Fruit fly (Drosophila melanogaster) whole organism, prepupa: ENCODE measurements around the gene Ubi-p63E.
A peak's percentile ranks its signal among the peaks of the same experiment; 100 is the strongest.

Experiments
- Blimp-1 ChIP-seq: fragments of 200-800 bp; sonication (Bioruptor generic); optimal IDR thresholded peaks from 3 replicates; lab custom pipeline; 2017; ENCODE audit warnings: missing biosample characterization, missing genetic modification characterization, mild to moderate bottlenecking, moderate library complexity, missing genetic modification reagents
- CG10631 ChIP-seq: fragments of 200-800 bp; sonication (Bioruptor generic); optimal IDR thresholded peaks from 2 replicates; lab custom pipeline; 2016; ENCODE audit warnings: missing biosample characterization, missing genetic modification characterization
- CG11762 ChIP-seq: fragments of 200-800 bp; sonication (Bioruptor generic); optimal IDR thresholded peaks from 3 replicates; lab custom pipeline; 2016; ENCODE audit warnings: missing biosample characterization, missing genetic modification characterization; ENCODE audit not compliant: insufficient read depth
- CG11902 ChIP-seq: fragments of 200-800 bp; sonication (Bioruptor generic); optimal IDR thresholded peaks from 3 replicates; lab custom pipeline; 2016; ENCODE audit warnings: missing biosample characterization, missing genetic modification characterization
- CG15336 ChIP-seq: fragments of 200-800 bp; sonication (Bioruptor generic); IDR thresholded peaks from 2 replicates; pipeline ENCODE4 v1.3.6; 2022; ENCODE audit warnings: missing biosample characterization, missing genetic modification characterization
- CG16779 ChIP-seq: fragments of 200-800 bp; sonication (Bioruptor generic); optimal IDR thresholded peaks from 3 replicates; lab custom pipeline; 2017; ENCODE audit warnings: missing biosample characterization, mild to moderate bottlenecking, missing genetic modification characterization
- CG3032 ChIP-seq: fragments of 200-800 bp; optimal IDR thresholded peaks from 2 replicates; lab custom pipeline; 2019; ENCODE audit warnings: missing biosample characterization, mild to moderate bottlenecking, missing genetic modification characterization, moderate library complexity
- CG32006 ChIP-seq: fragments of 200-800 bp; sonication (Bioruptor generic); optimal IDR thresholded peaks from 3 replicates; lab custom pipeline; 2017; ENCODE audit warnings: missing biosample characterization, mild to moderate bottlenecking, missing genetic modification characterization
- CG34406 ChIP-seq: fragments of 200-800 bp; sonication (Bioruptor generic); optimal IDR thresholded peaks from 3 replicates; lab custom pipeline; 2016; ENCODE audit warnings: missing biosample characterization, missing genetic modification characterization
- CG3919 ChIP-seq: fragments of 200-800 bp; sonication (Bioruptor generic); optimal IDR thresholded peaks from 3 replicates; lab custom pipeline; 2016; ENCODE audit warnings: missing biosample characterization, missing genetic modification characterization
- CG4318 ChIP-seq: fragments of 200-800 bp; sonication (Bioruptor generic); optimal IDR thresholded peaks from 3 replicates; lab custom pipeline; 2017; ENCODE audit warnings: missing biosample characterization, mild to moderate bottlenecking, missing genetic modification characterization
- CG6163 ChIP-seq: fragments of 200-800 bp; sonication (Bioruptor generic); IDR thresholded peaks from 3 replicates; pipeline ENCODE4 v1.3.6; 2022; ENCODE audit warnings: missing biosample characterization, missing genetic modification characterization
- CG6276 ChIP-seq: fragments of 200-800 bp; sonication (Bioruptor generic); optimal IDR thresholded peaks from 2 replicates; lab custom pipeline; 2017; ENCODE audit warnings: missing biosample characterization, mild to moderate bottlenecking, missing genetic modification characterization
- CG6792 ChIP-seq: fragments of 200-800 bp; sonication (Bioruptor generic); optimal IDR thresholded peaks from 3 replicates; lab custom pipeline; 2016; ENCODE audit warnings: missing biosample characterization, missing genetic modification characterization
- CG8119 ChIP-seq: fragments of 200-800 bp; sonication (Bioruptor generic); IDR thresholded peaks from 3 replicates; pipeline ENCODE4 v1.3.6; 2022; ENCODE audit warnings: missing biosample characterization, missing genetic modification characterization
- CG8319 ChIP-seq: fragments of 200-800 bp; sonication (Bioruptor generic); optimal IDR thresholded peaks from 3 replicates; lab custom pipeline; 2016; ENCODE audit warnings: missing biosample characterization, missing genetic modification characterization
- Eip75B ChIP-seq: fragments of 200-800 bp; sonication (Bioruptor generic); optimal IDR thresholded peaks from 3 replicates; lab custom pipeline; 2016; ENCODE audit warnings: missing biosample characterization, missing genetic modification characterization
- Eip78C ChIP-seq: fragments of 200-800 bp; sonication (Bioruptor generic); peaks from one replicate; lab custom pipeline; 2016; ENCODE audit warnings: missing biosample characterization, missing genetic modification characterization
- Ets21C ChIP-seq: fragments of 200-800 bp; sonication (Bioruptor generic); optimal IDR thresholded peaks from 3 replicates; lab custom pipeline; 2016; ENCODE audit warnings: missing biosample characterization, missing genetic modification characterization
- Hr38 ChIP-seq: sonication (Bioruptor generic); optimal IDR thresholded peaks from 2 replicates; lab custom pipeline; 2016; ENCODE audit warnings: missing biosample characterization, missing genetic modification characterization
- Hr39 ChIP-seq: fragments of 200-800 bp; sonication (Bioruptor generic); optimal IDR thresholded peaks from 2 replicates; lab custom pipeline; 2016; ENCODE audit warnings: missing biosample characterization, missing genetic modification characterization
- Lpt ChIP-seq: fragments of 200-800 bp; sonication (Bioruptor generic); optimal IDR thresholded peaks from 3 replicates; lab custom pipeline; 2016; ENCODE audit warnings: missing biosample characterization, missing genetic modification characterization
- Met ChIP-seq: fragments of 200-800 bp; sonication (Bioruptor generic); optimal IDR thresholded peaks from 3 replicates; lab custom pipeline; 2016; ENCODE audit warnings: missing biosample characterization, missing genetic modification characterization
- OdsH ChIP-seq: fragments of 200-800 bp; sonication (Bioruptor generic); optimal IDR thresholded peaks from 3 replicates; lab custom pipeline; 2016; ENCODE audit warnings: missing biosample characterization, missing genetic modification characterization
- Smox ChIP-seq: fragments of 200-800 bp; sonication (Bioruptor generic); optimal IDR thresholded peaks from 3 replicates; lab custom pipeline; 2016; ENCODE audit warnings: missing biosample characterization, missing genetic modification characterization
- Sox102F ChIP-seq: fragments of 200-800 bp; sonication (Bioruptor generic); optimal IDR thresholded peaks from 2 replicates; lab custom pipeline; 2016; ENCODE audit warnings: missing biosample characterization, mild to moderate bottlenecking, missing genetic modification characterization
- Sox14 ChIP-seq: fragments of 200-800 bp; sonication (Bioruptor generic); optimal IDR thresholded peaks from 3 replicates; lab custom pipeline; 2016; ENCODE audit warnings: missing biosample characterization, missing genetic modification characterization
- acj6 ChIP-seq: fragments of 200-800 bp; sonication (Bioruptor generic); optimal IDR thresholded peaks from 3 replicates; lab custom pipeline; 2016; ENCODE audit warnings: missing biosample characterization, missing genetic modification characterization
- cyc ChIP-seq: fragments of 200-800 bp; sonication (Bioruptor generic); optimal IDR thresholded peaks from 3 replicates; lab custom pipeline; 2016; ENCODE audit warnings: missing biosample characterization, missing genetic modification characterization
- dac ChIP-seq: fragments of 200-800 bp; sonication (Bioruptor generic); optimal IDR thresholded peaks from 2 replicates; lab custom pipeline; 2017; ENCODE audit warnings: missing biosample characterization, mild to moderate bottlenecking, missing genetic modification characterization
- dsx ChIP-seq: fragments of 200-800 bp; optimal IDR thresholded peaks from 3 replicates; lab custom pipeline; 2019; ENCODE audit warnings: missing biosample characterization, mild to moderate bottlenecking, missing genetic modification characterization, moderate library complexity; ENCODE audit not compliant: poor library complexity, severe bottlenecking
- esn ChIP-seq: fragments of 200-800 bp; sonication (Bioruptor generic); optimal IDR thresholded peaks from 2 replicates; lab custom pipeline; 2016; ENCODE audit warnings: missing biosample characterization, mild to moderate bottlenecking, missing genetic modification characterization, moderate library complexity
- fd85E ChIP-seq: fragments of 200-800 bp; sonication (Bioruptor generic); optimal IDR thresholded peaks from 3 replicates; lab custom pipeline; 2016; ENCODE audit warnings: missing biosample characterization, missing genetic modification characterization
- lz ChIP-seq: fragments of 200-800 bp; sonication (Bioruptor generic); optimal IDR thresholded peaks from 3 replicates; lab custom pipeline; 2016; ENCODE audit warnings: missing biosample characterization, missing genetic modification characterization
- net ChIP-seq: fragments of 200-800 bp; sonication (Bioruptor generic); optimal IDR thresholded peaks from 3 replicates; lab custom pipeline; 2016; ENCODE audit warnings: missing biosample characterization, missing genetic modification characterization
- pdm3 ChIP-seq: fragments of 200-800 bp; sonication (Bioruptor generic); optimal IDR thresholded peaks from 3 replicates; lab custom pipeline; 2016; ENCODE audit warnings: missing biosample characterization, missing genetic modification characterization
- salr ChIP-seq, 2 experiments: fragments of 200-800 bp; sonication (Bioruptor generic); optimal IDR thresholded peaks; 3 replicates each; lab custom pipeline; 2016 to 2018; ENCODE audit warnings: missing biosample characterization in 2 of 2, missing genetic modification characterization in 2 of 2, mild to moderate bottlenecking in 1 of 2
- spab ChIP-seq: fragments of 200-800 bp; sonication (Bioruptor generic); optimal IDR thresholded peaks from 2 replicates; lab custom pipeline; 2017; ENCODE audit warnings: missing biosample characterization, mild to moderate bottlenecking, missing genetic modification characterization, missing genetic modification reagents
- ss ChIP-seq, 2 experiments: fragments of 200-800 bp; sonication (Bioruptor generic); optimal IDR thresholded peaks; 2 replicates in 1 of 2; 3 replicates in 1 of 2; lab custom pipeline; 2017 to 2018; ENCODE audit warnings: mild to moderate bottlenecking in 2 of 2, missing biosample characterization in 2 of 2, missing genetic modification characterization in 2 of 2, moderate library complexity in 1 of 2
- svp ChIP-seq: fragments of 200-800 bp; sonication (Bioruptor generic); peaks from one replicate; lab custom pipeline; 2016; ENCODE audit warnings: missing biosample characterization, missing genetic modification characterization
- topi ChIP-seq: fragments of 200-800 bp; sonication (Bioruptor generic); optimal IDR thresholded peaks from 3 replicates; lab custom pipeline; 2016; ENCODE audit warnings: missing biosample characterization, missing genetic modification characterization

The Ubi-p63E gene

DNA sequence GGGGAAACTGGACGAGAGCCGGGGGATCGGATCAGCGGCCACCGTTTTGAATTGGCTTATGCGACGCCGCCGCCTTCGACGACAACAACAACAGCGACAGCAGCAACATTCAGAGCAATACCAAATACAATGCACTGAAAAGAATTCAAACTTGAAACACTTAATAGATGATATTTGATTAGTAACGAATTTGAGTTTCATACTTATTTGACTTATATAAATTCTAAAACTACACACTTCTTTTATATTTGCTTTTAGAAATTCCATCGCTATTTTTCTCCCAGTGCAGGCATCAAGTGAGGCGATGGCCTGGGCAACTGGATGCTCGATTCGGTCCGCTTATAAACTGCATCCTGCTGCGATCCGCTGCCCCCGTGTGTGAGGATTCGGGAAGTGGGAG, 35.0 kb downstream of the Ubi-p63E start (continued):
- TF ChIP-seq CG16779 (tag; lab: Kevin White, UChicago) (no peak), CG15336 (GFP tag; lab: Robert Waterston, UW) (peak; percentile 71), lz (GFP tag; lab: Kevin White, UChicago) (peak; percentile 72), CG4318 (GFP tag; lab: Kevin White, UChicago) (peak; percentile 13), OdsH (GFP tag; lab: Kevin White, UChicago) (peak; percentile 62), Hr39 (GFP tag; lab: Kevin White, UChicago) (peak; percentile 76), fd85E (no peak), CG10631 (GFP tag; lab: Kevin White, UChicago) (peak; percentile 71), Blimp-1 (GFP tag; lab: Kevin White, UChicago) (no peak), esn (peak; percentile 80), Sox102F (peak; percentile 69), salr (GFP tag; optimal IDR thresholded peaks at IDR 0.05; lab: Kevin White, UChicago) (peak in 1 of 2 experiments; percentile 47), CG6276 (GFP tag; lab: Kevin White, UChicago) (no peak), dac (GFP tag; lab: Kevin White, UChicago) (peak; percentile 0), Lpt (GFP tag; lab: Kevin White, UChicago) (no peak), CG11762 (GFP tag; lab: Kevin White, UChicago) (peak; percentile 20), CG8319 (GFP tag; lab: Kevin White, UChicago) (peak; percentile 0), spab (GFP tag; lab: Kevin White, UChicago) (peak; percentile 47)

- TF ChIP-seq CG34406 (GFP tag; lab: Kevin White, UChicago) (no peak), Hr38 (GFP tag; lab: Kevin White, UChicago) (no peak), CG3919 (GFP tag; lab: Kevin White, UChicago) (peak; percentile 13), CG3032 (tag; lab: Kevin White, UChicago) (no peak), Hr39 (GFP tag; lab: Kevin White, UChicago) (no peak), net (GFP tag; lab: Kevin White, UChicago) (no peak), ss (GFP tag; optimal IDR thresholded peaks at IDR 0.05; lab: Kevin White, UChicago) (peak in 1 of 2 experiments; percentile 8), Ets21C (GFP tag; lab: Kevin White, UChicago) (no peak), cyc (GFP tag; lab: Kevin White, UChicago) (no peak), OdsH (GFP tag; lab: Kevin White, UChicago) (no peak), CG32006 (GFP tag; lab: Kevin White, UChicago) (no peak), lz (GFP tag; lab: Kevin White, UChicago) (no peak)
- TF ChIP-seq, all 60 proteins: peak for 2
These were observed 36.6 kb downstream of the Ubi-p63E start for dm6 chr3L:3866429-3866828.

dm6 chr3L:3865290-3865891, 37.6 kb downstream of the Ubi-p63E start:
- TF ChIP-seq esn (no peak), Eip78C (peak; percentile 4), CG3919 (GFP tag; lab: Kevin White, UChicago) (peak; percentile 7), svp (GFP tag; lab: Kevin White, UChicago) (peak; percentile 51), Met (GFP tag; lab: Kevin White, UChicago) (no peak), dsx (GFP tag; lab: Kevin White, UChicago) (peak; percentile 29), ss (GFP tag; optimal IDR thresholded peaks at IDR 0.05; lab: Kevin White, UChicago) (peak in 1 of 2 experiments; percentile 69)

- TF ChIP-seq CG6792 (no peak), CG16779 (tag; lab: Kevin White, UChicago) (no peak), CG3919 (GFP tag; lab: Kevin White, UChicago) (peak; percentile 11), Eip75B (peak; percentile 22), CG3032 (tag; lab: Kevin White, UChicago) (no peak), CG8319 (GFP tag; lab: Kevin White, UChicago) (no peak), acj6 (GFP tag; lab: Kevin White, UChicago) (peak; percentile 13), lz (GFP tag; lab: Kevin White, UChicago) (peak; percentile 1), Met (GFP tag; lab: Kevin White, UChicago) (peak; percentile 33), pdm3 (GFP tag; lab: Kevin White, UChicago) (peak; percentile 12), OdsH (GFP tag; lab: Kevin White, UChicago) (peak; percentile 11), CG6163 (GFP tag; lab: Robert Waterston, UW) (peak; percentile 55; the same call in 2 of the 3 replicates), Smox (GFP tag; lab: Kevin White, UChicago) (peak; percentile 10), CG8119 (no peak), topi (GFP tag; lab: Kevin White, UChicago) (peak; percentile 28), CG11902 (GFP tag; lab: Kevin White, UChicago) (no peak), Sox14 (GFP tag; lab: Kevin White, UChicago) (peak; percentile 8), Eip78C (peak; percentile 72), Hr39 (GFP tag; lab: Kevin White, UChicago) (peak; percentile 9), svp (GFP tag; lab: Kevin White, UChicago) (peak; percentile 62), cyc (GFP tag; lab: Kevin White, UChicago) (peak; percentile 13), Sox102F (peak; percentile 11), esn (peak; percentile 35), CG10631 (GFP tag; lab: Kevin White, UChicago) (peak; percentile 34), CG6276 (GFP tag; lab: Kevin White, UChicago) (no peak)
These were observed 39.5 kb downstream of the Ubi-p63E start for dm6 chr3L:3863462-3863861.
